Fruit fly (Drosophila melanogaster): Measurements from ENCODE around the gene Ilp2.

dm6 chr3L:9840710-9841109 is 41.2 kb downstream of the Ilp2 start:
- no peak for TF ChIP-seq h (GFP tag; optimal IDR thresholded peaks at IDR 0.05)
- TF ChIP-seq br (GFP tag; optimal IDR thresholded peaks at IDR 0.05): no peak
- TF ChIP-seq Vsx2 (GFP tag; optimal IDR thresholded peaks at IDR 0.05; ENCODE audit: partially characterized antibody): no peak
- peak; percentile 95 for TF ChIP-seq Dfd (GFP tag; optimal IDR thresholded peaks at IDR 0.05)
- TF ChIP-seq Abd-B (GFP tag; optimal IDR thresholded peaks at IDR 0.05): no peak
- no peak for TF ChIP-seq Rel (GFP tag; optimal IDR thresholded peaks at IDR 0.05)
- TF ChIP-seq Rel (tag; optimal IDR thresholded peaks at IDR 0.05): no peak
- TF ChIP-seq foxo (GFP tag; optimal IDR thresholded peaks at IDR 0.05): no peak
- TF ChIP-seq psq (GFP tag; optimal IDR thresholded peaks at IDR 0.05): no peak

Measured in whole organism, wandering third instar larva.